Worm (Caenorhabditis elegans) whole organism, young adult: ENCODE measurements around the gene F14F7.4.

ENCODE experiments used
- B0035.1 ChIP-seq: sonication (generic microtip); optimal IDR thresholded peaks from 2 replicates; lab custom pipeline; 2016; ENCODE audit warnings: missing genetic modification characterization, mild to moderate bottlenecking, missing compliant biosample characterization, missing genotype, missing genetic modification reagents
- C06A6.2 ChIP-seq: fragments of 200-800 bp; sonication (Bioruptor generic); conservative IDR thresholded peaks from 2 replicates; pipeline ENCODE4 v1.3.6; 2022; ENCODE audit warnings: missing genetic modification characterization, missing compliant biosample characterization
- F22D6.2 ChIP-seq: sonication (generic microtip); optimal IDR thresholded peaks from 2 replicates; lab custom pipeline; 2016; ENCODE audit warnings: mild to moderate bottlenecking, missing genetic modification characterization, missing compliant biosample characterization
- F37B4.10 ChIP-seq: fragments of 200-800 bp; sonication (Bioruptor generic); IDR thresholded peaks from 2 replicates; pipeline ENCODE4 v1.3.6; 2022; ENCODE audit warnings: missing genetic modification characterization, missing compliant biosample characterization
- F55B11.4 ChIP-seq: sonication (generic microtip); optimal IDR thresholded peaks from 2 replicates; lab custom pipeline; 2016; ENCODE audit warnings: missing compliant biosample characterization, missing genetic modification characterization, borderline replicate concordance; ENCODE audit not compliant: insufficient read depth
- F57C9.4 ChIP-seq: sonication (generic microtip); optimal IDR thresholded peaks from 2 replicates; lab custom pipeline; 2017; ENCODE audit warnings: mild to moderate bottlenecking, missing genetic modification characterization, missing compliant biosample characterization
- K11D2.4 ChIP-seq: fragments of 200-800 bp; sonication (Bioruptor generic); IDR thresholded peaks from 2 replicates; pipeline ENCODE4 v1.3.6; 2022; ENCODE audit warnings: missing genetic modification reagents, missing genetic modification characterization, missing compliant biosample characterization
- T26A5.8 ChIP-seq: sonication (generic microtip); optimal IDR thresholded peaks from 2 replicates; lab custom pipeline; 2016; ENCODE audit warnings: missing genetic modification characterization, missing compliant biosample characterization
- Y56A3A.18 ChIP-seq: fragments of 200-800 bp; sonication (Bioruptor generic); IDR thresholded peaks from 2 replicates; pipeline ENCODE4 v1.3.6; 2022; ENCODE audit warnings: missing genetic modification reagents, missing genetic modification characterization, missing compliant biosample characterization
- Y67H2A.10 ChIP-seq: fragments of 200-800 bp; sonication (Bioruptor generic); conservative IDR thresholded peaks from 2 replicates; pipeline ENCODE4 v1.3.6; 2022; ENCODE audit warnings: missing genetic modification reagents, missing genetic modification characterization, missing compliant biosample characterization
- aptf-2 ChIP-seq: fragments of 200-800 bp; sonication (Bioruptor generic); conservative IDR thresholded peaks from 2 replicates; pipeline ENCODE4 v1.3.6; 2022; ENCODE audit warnings: missing genetic modification reagents, missing genetic modification characterization, missing compliant biosample characterization
- athp-1 ChIP-seq: sonication (generic microtip); optimal IDR thresholded peaks from 2 replicates; lab custom pipeline; 2017; ENCODE audit warnings: mild to moderate bottlenecking, missing genetic modification characterization, missing compliant biosample characterization
- bed-1 ChIP-seq: fragments of 200-800 bp; sonication (Bioruptor generic); IDR thresholded peaks from 2 replicates; pipeline ENCODE4 v1.3.6; 2022; ENCODE audit warnings: missing genetic modification reagents, missing genetic modification characterization, missing compliant biosample characterization
- bed-2 ChIP-seq: fragments of 200-800 bp; sonication (Bioruptor generic); IDR thresholded peaks from 2 replicates; pipeline ENCODE4 v1.3.6; 2022; ENCODE audit warnings: missing genetic modification reagents, missing genetic modification characterization, missing compliant biosample characterization
- cebp-2 ChIP-seq: fragments of 200-800 bp; sonication (Bioruptor generic); IDR thresholded peaks from 2 replicates; pipeline ENCODE4 v1.3.6; 2022; ENCODE audit warnings: missing genetic modification characterization, missing compliant biosample characterization
- ceh-100 ChIP-seq: fragments of 200-800 bp; sonication (Bioruptor generic); IDR thresholded peaks from 2 replicates; pipeline ENCODE4 v1.3.6; 2022; ENCODE audit warnings: missing genetic modification reagents, missing genetic modification characterization, missing compliant biosample characterization
- ceh-79 ChIP-seq: sonication (generic microtip); optimal IDR thresholded peaks from 2 replicates; lab custom pipeline; 2017; ENCODE audit warnings: mild to moderate bottlenecking, missing genetic modification characterization, missing compliant biosample characterization
- dpl-1 ChIP-seq: fragments of 150-350 bp; optimal IDR thresholded peaks from 2 replicates; lab custom pipeline; 2014; ENCODE audit warnings: missing biosample characterization, missing genetic modification reagents, missing genetic modification characterization
- egl-44 ChIP-seq: fragments of 200-800 bp; sonication (Bioruptor generic); IDR thresholded peaks from 2 replicates; pipeline ENCODE4 v1.3.6; 2022; ENCODE audit warnings: missing genetic modification reagents, missing genetic modification characterization, missing compliant biosample characterization
- egrh-3 ChIP-seq: fragments of 200-800 bp; sonication (Bioruptor generic); IDR thresholded peaks from 2 replicates; pipeline ENCODE4 v1.3.6; 2022; ENCODE audit warnings: missing genetic modification reagents, missing genetic modification characterization, missing compliant biosample characterization
- ekl-4 ChIP-seq: fragments of 200-800 bp; sonication (Bioruptor generic); IDR thresholded peaks from 2 replicates; pipeline ENCODE4 v1.3.6; 2022; ENCODE audit warnings: missing genetic modification reagents, missing genetic modification characterization, missing compliant biosample characterization
- gei-17 ChIP-seq: fragments of 200-800 bp; sonication (Bioruptor generic); optimal IDR thresholded peaks from 2 replicates; lab custom pipeline; 2018; ENCODE audit warnings: mild to moderate bottlenecking, missing genetic modification characterization, missing compliant biosample characterization
- hlh-12 ChIP-seq: sonication (generic microtip); optimal IDR thresholded peaks from 2 replicates; lab custom pipeline; 2016; ENCODE audit warnings: missing genetic modification characterization, missing compliant biosample characterization
- lin-40 ChIP-seq: sonication (generic microtip); optimal IDR thresholded peaks from 2 replicates; lab custom pipeline; 2016; ENCODE audit warnings: missing genetic modification characterization, mild to moderate bottlenecking, missing compliant biosample characterization, missing genotype, missing genetic modification reagents
- lir-1 ChIP-seq: fragments of 200-800 bp; sonication (Bioruptor generic); conservative IDR thresholded peaks from 2 replicates; pipeline ENCODE4 v1.3.6; 2022; ENCODE audit warnings: missing genetic modification reagents, missing genetic modification characterization, missing compliant biosample characterization
- lsl-1 ChIP-seq: fragments of 200-800 bp; sonication (Bioruptor generic); optimal IDR thresholded peaks from 2 replicates; lab custom pipeline; 2018; ENCODE audit warnings: mild to moderate bottlenecking, missing genetic modification characterization, moderate library complexity, missing compliant biosample characterization
- lsy-27 ChIP-seq: sonication (generic microtip); optimal IDR thresholded peaks from 2 replicates; lab custom pipeline; 2017; ENCODE audit warnings: missing genetic modification characterization, mild to moderate bottlenecking, missing compliant biosample characterization, antibody characterized with exemption, missing genotype, borderline replicate concordance; ENCODE audit not compliant: insufficient read depth
- madf-3 ChIP-seq: fragments of 200-800 bp; sonication (Bioruptor generic); IDR thresholded peaks from 2 replicates; pipeline ENCODE4 v1.3.6; 2022; ENCODE audit warnings: missing genetic modification reagents, missing genetic modification characterization, missing compliant biosample characterization
- madf-6 ChIP-seq: fragments of 200-800 bp; sonication (Bioruptor generic); IDR thresholded peaks from 2 replicates; pipeline ENCODE4 v1.3.6; 2022; ENCODE audit warnings: missing genetic modification reagents, missing genetic modification characterization, missing compliant biosample characterization
- madf-8 ChIP-seq: fragments of 200-800 bp; sonication (Bioruptor generic); conservative IDR thresholded peaks from 2 replicates; pipeline ENCODE4 v1.3.6; 2022; ENCODE audit warnings: missing genetic modification reagents, missing genetic modification characterization, missing compliant biosample characterization
- mcd-1 ChIP-seq: fragments of 200-800 bp; sonication (Bioruptor generic); IDR thresholded peaks from 2 replicates; pipeline ENCODE4 v1.3.6; 2022; ENCODE audit warnings: missing genetic modification reagents, missing genetic modification characterization, missing compliant biosample characterization
- mxl-1 ChIP-seq: sonication (generic microtip); optimal IDR thresholded peaks from 2 replicates; lab custom pipeline; 2016; ENCODE audit warnings: missing genetic modification characterization, missing compliant biosample characterization
- nfya-2 ChIP-seq: fragments of 200-800 bp; sonication (Bioruptor generic); IDR thresholded peaks from 2 replicates; pipeline ENCODE4 v1.3.6; 2022; ENCODE audit warnings: missing genetic modification reagents, missing genetic modification characterization, missing compliant biosample characterization
- nhr-120 ChIP-seq: fragments of 200-800 bp; sonication (Bioruptor generic); IDR thresholded peaks from 2 replicates; pipeline ENCODE4 v1.3.6; 2022; ENCODE audit warnings: missing genetic modification characterization, missing compliant biosample characterization
- nhr-179 ChIP-seq: sonication (generic microtip); optimal IDR thresholded peaks from 2 replicates; lab custom pipeline; 2016; ENCODE audit warnings: mild to moderate bottlenecking, missing genetic modification characterization, missing compliant biosample characterization
- nhr-27 ChIP-seq: fragments of 200-800 bp; sonication (Bioruptor generic); optimal IDR thresholded peaks from 2 replicates; lab custom pipeline; 2018; ENCODE audit warnings: mild to moderate bottlenecking, missing genetic modification characterization, moderate library complexity, missing compliant biosample characterization
- nhr-90 ChIP-seq: sonication (generic microtip); optimal IDR thresholded peaks from 2 replicates; lab custom pipeline; 2016; ENCODE audit warnings: missing genotype, mild to moderate bottlenecking, missing genetic modification characterization, missing compliant biosample characterization
- pbrm-1 ChIP-seq: fragments of 200-800 bp; sonication (Bioruptor generic); IDR thresholded peaks from 2 replicates; pipeline ENCODE4 v1.3.6; 2022; ENCODE audit warnings: missing genetic modification reagents, missing genetic modification characterization, missing compliant biosample characterization
- sea-2 ChIP-seq: fragments of 200-800 bp; sonication (Bioruptor generic); IDR thresholded peaks from 2 replicates; pipeline ENCODE4 v1.3.6; 2022; ENCODE audit warnings: missing genetic modification characterization, missing compliant biosample characterization
- snpc-1.1 ChIP-seq: sonication (generic microtip); optimal IDR thresholded peaks from 2 replicates; lab custom pipeline; 2017; ENCODE audit warnings: missing genetic modification characterization, mild to moderate bottlenecking, missing compliant biosample characterization, antibody characterized with exemption, moderate library complexity, missing genotype, missing genetic modification reagents; ENCODE audit not compliant: insufficient read depth
- snpc-4 ChIP-seq, 5 experiments: fragments of 150-350 bp in 1 of 5; sonication (generic microtip) in 4 of 5; optimal IDR thresholded peaks; 2 replicates each; lab custom pipeline; 2014 to 2018; ENCODE audit warnings: missing genetic modification characterization in 5 of 5, missing biosample characterization in 3 of 5, antibody characterized with exemption in 2 of 5, mild to moderate bottlenecking in 2 of 5, missing compliant biosample characterization in 2 of 5, missing genotype in 2 of 5, moderate library complexity in 2 of 5, missing genetic modification reagents in 1 of 5
- somi-1 ChIP-seq: fragments of 200-800 bp; sonication (Bioruptor generic); optimal IDR thresholded peaks from 2 replicates; lab custom pipeline; 2018; ENCODE audit warnings: mild to moderate bottlenecking, missing genetic modification characterization, missing compliant biosample characterization
- sptf-2 ChIP-seq: fragments of 200-800 bp; sonication (Bioruptor generic); optimal IDR thresholded peaks from 2 replicates; lab custom pipeline; 2018; ENCODE audit warnings: mild to moderate bottlenecking, missing genetic modification characterization, missing compliant biosample characterization
- tbx-9 ChIP-seq: sonication (generic microtip); optimal IDR thresholded peaks from 2 replicates; lab custom pipeline; 2016; ENCODE audit warnings: borderline replicate concordance, missing genetic modification characterization, inconsistent platforms, missing compliant biosample characterization
- tlf-1 ChIP-seq: fragments of 200-800 bp; sonication (Bioruptor generic); optimal IDR thresholded peaks from 2 replicates; lab custom pipeline; 2018; ENCODE audit warnings: mild to moderate bottlenecking, missing genetic modification characterization, missing compliant biosample characterization
- unc-130 ChIP-seq: sonication (generic microtip); optimal IDR thresholded peaks from 2 replicates; lab custom pipeline; 2016; ENCODE audit warnings: missing genetic modification reagents, missing genetic modification characterization, missing compliant biosample characterization
- unc-62 ChIP-seq: fragments of 150-350 bp; optimal IDR thresholded peaks from 2 replicates; lab custom pipeline; 2014; ENCODE audit warnings: missing biosample characterization, missing genetic modification reagents, missing genetic modification characterization
- xnd-1 ChIP-seq: sonication (generic microtip); optimal IDR thresholded peaks from 2 replicates; lab custom pipeline; 2016; ENCODE audit warnings: missing genotype, missing genetic modification reagents, missing genetic modification characterization, missing compliant biosample characterization
- ztf-25 ChIP-seq: fragments of 200-800 bp; sonication (Bioruptor generic); IDR thresholded peaks from 2 replicates; pipeline ENCODE4 v1.3.6; 2022; ENCODE audit warnings: missing genetic modification reagents, missing genetic modification characterization, missing compliant biosample characterization

Gene F14F7.4

ce11 chrIII:13061136-13061535 lies 31.6 kb upstream of the F14F7.4 start (continued):
- TF ChIP-seq nhr-27 (tag; lab: Kevin White, UChicago) = no peak
- TF ChIP-seq unc-62 = peak; percentile 63
- TF ChIP-seq bed-1 = no peak
- no peak for TF ChIP-seq ztf-25 (GFP tag; lab: Robert Waterston, UW)
- TF ChIP-seq F57C9.4 = no peak
- peak; percentile 37 for TF ChIP-seq gei-17 (GFP tag; lab: Kevin White, UChicago)
- TF ChIP-seq lir-1 (GFP tag; lab: Robert Waterston, UW) = peak; percentile 72
- peak; percentile 90 for TF ChIP-seq lin-40 (tag; lab: Kevin White, UChicago)
- no peak for TF ChIP-seq mxl-1
- TF ChIP-seq egl-44 (GFP tag; lab: Robert Waterston, UW) = peak; percentile 36; the same call in 1 of the 2 replicates
- peak; percentile 72 for TF ChIP-seq K11D2.4 (GFP tag; lab: Robert Waterston, UW)
- no peak for TF ChIP-seq lsl-1 (GFP tag; lab: Kevin White, UChicago)
- no peak for TF ChIP-seq nhr-179 (tag; lab: Kevin White, UChicago)
- no peak for TF ChIP-seq madf-6
- TF ChIP-seq tlf-1 (GFP tag; lab: Kevin White, UChicago) = peak; percentile 65
- TF ChIP-seq ceh-100 = no peak
- no peak for TF ChIP-seq B0035.1 (tag; lab: Kevin White, UChicago)
- no peak for TF ChIP-seq Y56A3A.18
- peak; percentile 77; the same call in 1 of the 2 replicates for TF ChIP-seq madf-3 (GFP tag; lab: Robert Waterston, UW)
- TF ChIP-seq snpc-4 (GFP tag; optimal IDR thresholded peaks at IDR 0.05; lab: Kevin White, UChicago) = peak; percentile 14
- TF ChIP-seq snpc-4 (tag; optimal IDR thresholded peaks at IDR 0.05; lab: Kevin White, UChicago) = peak in 2 of 4 experiments; percentile 13 to 30
- TF ChIP-seq tbx-9 (tag; lab: Kevin White, UChicago) = no peak
- TF ChIP-seq egrh-3 (GFP tag; lab: Robert Waterston, UW) = no peak
- TF ChIP-seq somi-1 (GFP tag; lab: Kevin White, UChicago) = peak; percentile 52
- TF ChIP-seq nfya-2 = no peak
- peak; percentile 85 for TF ChIP-seq C06A6.2 (GFP tag; lab: Robert Waterston, UW)
- no peak for TF ChIP-seq lsy-27 (tag; lab: Kevin White, UChicago)
- no peak for TF ChIP-seq nhr-120 (GFP tag; lab: Robert Waterston, UW)
- TF ChIP-seq xnd-1 (tag; lab: Kevin White, UChicago) = no peak
- TF ChIP-seq Y67H2A.10 (GFP tag; lab: Robert Waterston, UW) = no peak
- no peak for TF ChIP-seq athp-1 (tag; lab: Kevin White, UChicago)
- TF ChIP-seq T26A5.8 (tag; lab: Kevin White, UChicago) = no peak
- TF ChIP-seq aptf-2 (GFP tag; lab: Robert Waterston, UW) = no peak
- TF ChIP-seq ekl-4 (GFP tag; lab: Robert Waterston, UW) = peak; percentile 68
- TF ChIP-seq cebp-2 = no peak
- no peak for TF ChIP-seq F55B11.4 (tag; lab: Kevin White, UChicago)
- TF ChIP-seq F22D6.2 = no peak
- TF ChIP-seq mcd-1 (GFP tag; lab: Robert Waterston, UW) = peak; percentile 53
- no peak for TF ChIP-seq hlh-12 (tag; lab: Kevin White, UChicago)
- no peak for TF ChIP-seq sptf-2 (GFP tag; lab: Kevin White, UChicago)
- no peak for TF ChIP-seq unc-130
- no peak for TF ChIP-seq ceh-79
- TF ChIP-seq F37B4.10 (GFP tag; lab: Robert Waterston, UW) = no peak
- no peak for TF ChIP-seq madf-8 (GFP tag; lab: Robert Waterston, UW)
- peak; percentile 63 for TF ChIP-seq pbrm-1 (GFP tag; lab: Robert Waterston, UW)
- no peak for TF ChIP-seq nhr-90 (tag; lab: Kevin White, UChicago)
- no peak for TF ChIP-seq dpl-1 (GFP tag; lab: Kevin White, UChicago)
- no peak for TF ChIP-seq sea-2
- no peak for TF ChIP-seq snpc-1.1 (tag; lab: Kevin White, UChicago)
- no peak for TF ChIP-seq bed-2
